Worm (Caenorhabditis elegans) whole organism, L1 larva: ENCODE data around the gene rpl-23.
A peak's percentile ranks its signal among the peaks of the same experiment; 100 is the strongest.

ENCODE experiments used
- C34B4.2 ChIP-seq: sonication (generic microtip); optimal IDR thresholded peaks from 2 replicates; lab custom pipeline; 2017; ENCODE audit warnings: mild to moderate bottlenecking, missing genetic modification characterization, missing compliant biosample characterization
- F16B12.6 ChIP-seq: fragments of 150-350 bp; optimal IDR thresholded peaks from 2 replicates; lab custom pipeline; 2014; ENCODE audit warnings: missing biosample characterization, missing genetic modification characterization
- Y116A8C.19 ChIP-seq: sonication (generic microtip); optimal IDR thresholded peaks from 2 replicates; lab custom pipeline; 2016; ENCODE audit warnings: missing compliant biosample characterization, missing genetic modification characterization, borderline replicate concordance
- aha-1 ChIP-seq: fragments of 150-350 bp; optimal IDR thresholded peaks from 2 replicates; lab custom pipeline; 2014; ENCODE audit warnings: missing biosample characterization, missing genetic modification characterization
- aly-2 ChIP-seq: fragments of 150-350 bp; optimal IDR thresholded peaks from 2 replicates; lab custom pipeline; 2014; ENCODE audit warnings: missing biosample characterization, missing genetic modification characterization
- blmp-1 ChIP-seq: fragments of 150-350 bp; optimal IDR thresholded peaks from 2 replicates; lab custom pipeline; 2014; ENCODE audit warnings: missing biosample characterization, missing genetic modification characterization
- ceh-63 ChIP-seq: fragments of 200-800 bp; sonication (Bioruptor generic); optimal IDR thresholded peaks from 2 replicates; lab custom pipeline; 2018; ENCODE audit warnings: mild to moderate bottlenecking, missing genetic modification characterization, missing compliant biosample characterization
- ceh-82 ChIP-seq, 3 experiments: fragments of 150-350 bp in 1 of 3; sonication (generic microtip) in 2 of 3; optimal IDR thresholded peaks; 2 replicates each; lab custom pipeline; 2014 to 2017; ENCODE audit warnings: missing biosample characterization in 3 of 3, missing genetic modification characterization in 3 of 3
- ceh-90 ChIP-seq: sonication (generic microtip); optimal IDR thresholded peaks from 2 replicates; lab custom pipeline; 2016; ENCODE audit warnings: missing genetic modification characterization, missing compliant biosample characterization
- dpl-1 ChIP-seq, 3 experiments: fragments of 150-350 bp in 2 of 3; sonication (generic microtip) in 1 of 3; optimal IDR thresholded peaks; 2 replicates each; lab custom pipeline; 2014 to 2017; ENCODE audit warnings: missing biosample characterization in 3 of 3, missing genetic modification characterization in 3 of 3, missing genetic modification reagents in 3 of 3
- dsc-1 ChIP-seq: sonication (generic microtip); optimal IDR thresholded peaks from 2 replicates; lab custom pipeline; 2016; ENCODE audit warnings: mild to moderate bottlenecking, missing genetic modification characterization, missing compliant biosample characterization
- efl-1 ChIP-seq, 4 experiments: fragments of 150-350 bp; optimal IDR thresholded peaks in 3 of 4; peaks in 1 of 4; 1 replicate in 1 of 4; 2 replicates in 3 of 4; lab custom pipeline; 2014; ENCODE audit warnings: missing biosample characterization in 2 of 4, missing genetic modification characterization in 2 of 4, missing genetic modification reagents in 2 of 4
- efl-3 ChIP-seq: fragments of 200-800 bp; sonication (Bioruptor generic); optimal IDR thresholded peaks from 2 replicates; lab custom pipeline; 2018; ENCODE audit warnings: mild to moderate bottlenecking, missing genetic modification characterization, missing compliant biosample characterization
- egl-13 ChIP-seq: sonication (generic microtip); optimal IDR thresholded peaks from 2 replicates; lab custom pipeline; 2016; ENCODE audit warnings: missing genotype, missing genetic modification reagents, missing genetic modification characterization, missing compliant biosample characterization
- elt-2 ChIP-seq: sonication (generic microtip); optimal IDR thresholded peaks from 2 replicates; lab custom pipeline; 2016; ENCODE audit warnings: missing genetic modification characterization, mild to moderate bottlenecking, inconsistent platforms, missing compliant biosample characterization, missing genetic modification reagents
- ets-5 ChIP-seq: fragments of 200-800 bp; sonication (Bioruptor generic); IDR thresholded peaks from 2 replicates; pipeline ENCODE4 v1.3.6; 2022; ENCODE audit warnings: missing genetic modification characterization, missing compliant biosample characterization
- fkh-10 ChIP-seq: sonication (generic microtip); optimal IDR thresholded peaks from 2 replicates; lab custom pipeline; 2017; ENCODE audit warnings: missing biosample characterization, missing genetic modification reagents, missing genetic modification characterization
- fkh-8 ChIP-seq: sonication (generic microtip); optimal IDR thresholded peaks from 2 replicates; lab custom pipeline; 2016; ENCODE audit warnings: mild to moderate bottlenecking, missing genetic modification characterization, missing compliant biosample characterization
- irx-1 ChIP-seq: sonication (generic microtip); optimal IDR thresholded peaks from 2 replicates; lab custom pipeline; 2016; ENCODE audit warnings: missing genetic modification characterization, missing compliant biosample characterization
- isw-1 ChIP-seq: fragments of 200-800 bp; sonication (Bioruptor generic); IDR thresholded peaks from 2 replicates; pipeline ENCODE4 v1.3.6; 2022; ENCODE audit warnings: missing genetic modification characterization, missing compliant biosample characterization
- lin-14 ChIP-seq: fragments of 200-800 bp; sonication (Bioruptor generic); optimal IDR thresholded peaks from 2 replicates; lab custom pipeline; 2018; ENCODE audit warnings: mild to moderate bottlenecking, missing genetic modification characterization, moderate library complexity, missing compliant biosample characterization
- lin-35 ChIP-seq, 2 experiments: fragments of 150-350 bp; optimal IDR thresholded peaks; 2 replicates each; lab custom pipeline; 2014; ENCODE audit warnings: missing biosample characterization in 2 of 2, missing genetic modification characterization in 2 of 2, missing genetic modification reagents in 2 of 2
- lin-39 ChIP-seq: fragments of 150-350 bp; optimal IDR thresholded peaks from 2 replicates; lab custom pipeline; 2014; ENCODE audit warnings: missing biosample characterization, missing genetic modification reagents, missing genetic modification characterization
- lsy-2 ChIP-seq, 2 experiments: fragments of 150-350 bp; optimal IDR thresholded peaks; 2 replicates each; lab custom pipeline; 2014; ENCODE audit warnings: missing biosample characterization in 2 of 2, missing genetic modification characterization in 2 of 2
- mep-1 ChIP-seq: fragments of 150-350 bp; optimal IDR thresholded peaks from 2 replicates; lab custom pipeline; 2014; ENCODE audit warnings: missing biosample characterization, missing genetic modification characterization
- nhr-11 ChIP-seq: fragments of 150-350 bp; optimal IDR thresholded peaks from 2 replicates; lab custom pipeline; 2014; ENCODE audit warnings: missing biosample characterization, missing genetic modification characterization
- nhr-20 ChIP-seq: sonication (generic microtip); optimal IDR thresholded peaks from 2 replicates; lab custom pipeline; 2016; ENCODE audit warnings: mild to moderate bottlenecking, missing genetic modification characterization, missing compliant biosample characterization
- nhr-237 ChIP-seq: fragments of 150-350 bp; optimal IDR thresholded peaks from 2 replicates; lab custom pipeline; 2014; ENCODE audit warnings: missing biosample characterization, missing genetic modification characterization
- nhr-47 ChIP-seq: sonication (generic microtip); optimal IDR thresholded peaks from 2 replicates; lab custom pipeline; 2016; ENCODE audit warnings: mild to moderate bottlenecking, missing genetic modification characterization, moderate library complexity, missing compliant biosample characterization
- nhr-77 ChIP-seq: fragments of 150-350 bp; optimal IDR thresholded peaks from 2 replicates; lab custom pipeline; 2014; ENCODE audit warnings: missing biosample characterization, missing genetic modification characterization
- nhr-85 ChIP-seq: sonication (generic microtip); peaks from one replicate; lab custom pipeline; 2016; ENCODE audit warnings: missing genetic modification characterization, inconsistent platforms, missing compliant biosample characterization
- pax-3 ChIP-seq: fragments of 200-800 bp; sonication (Bioruptor generic); optimal IDR thresholded peaks from 2 replicates; lab custom pipeline; 2018; ENCODE audit warnings: mild to moderate bottlenecking, missing genetic modification characterization, moderate library complexity, missing compliant biosample characterization
- pqm-1 ChIP-seq: sonication (generic microtip); optimal IDR thresholded peaks from 3 replicates; lab custom pipeline; 2017; ENCODE audit warnings: missing biosample characterization, missing genetic modification characterization
- skn-1 ChIP-seq: fragments of 150-350 bp; optimal IDR thresholded peaks from 2 replicates; lab custom pipeline; 2014; ENCODE audit warnings: missing biosample characterization, missing genetic modification characterization
- snpc-4 ChIP-seq: fragments of 150-350 bp; optimal IDR thresholded peaks from 2 replicates; lab custom pipeline; 2014; ENCODE audit warnings: missing biosample characterization, missing genetic modification characterization
- snu-23 ChIP-seq: sonication (generic microtip); optimal IDR thresholded peaks from 2 replicates; lab custom pipeline; 2016; ENCODE audit warnings: missing genetic modification characterization, missing compliant biosample characterization
- sptf-1 ChIP-seq: fragments of 150-350 bp; optimal IDR thresholded peaks from 2 replicates; lab custom pipeline; 2014; ENCODE audit warnings: missing biosample characterization, missing genetic modification characterization
- sup-37 ChIP-seq: fragments of 200-800 bp; sonication (Bioruptor generic); optimal IDR thresholded peaks from 2 replicates; lab custom pipeline; 2018; ENCODE audit warnings: mild to moderate bottlenecking, missing genetic modification characterization, missing compliant biosample characterization
- tbx-2 ChIP-seq: sonication (generic microtip); optimal IDR thresholded peaks from 2 replicates; lab custom pipeline; 2016; ENCODE audit warnings: missing genetic modification characterization, missing compliant biosample characterization
- unc-30 ChIP-seq: sonication (generic microtip); optimal IDR thresholded peaks from 2 replicates; lab custom pipeline; 2017; ENCODE audit warnings: missing biosample characterization, missing genetic modification characterization
- xbp-1 ChIP-seq: sonication (generic microtip); optimal IDR thresholded peaks from 2 replicates; lab custom pipeline; 2016; ENCODE audit warnings: missing genetic modification characterization, missing compliant biosample characterization
- zag-1 ChIP-seq: fragments of 150-350 bp; optimal IDR thresholded peaks from 2 replicates; lab custom pipeline; 2014; ENCODE audit warnings: missing biosample characterization, missing genetic modification characterization
- zip-4 ChIP-seq: fragments of 200-800 bp; sonication (Bioruptor generic); optimal IDR thresholded peaks from 2 replicates; lab custom pipeline; 2018; ENCODE audit warnings: mild to moderate bottlenecking, missing genetic modification characterization, moderate library complexity, missing compliant biosample characterization

Gene rpl-23

ce11 chrIII:5677790-5678189 is 28.1 kb downstream of the rpl-23 start, which contains the start of gene F54E7.9:
F54E7.9 (minus strand) TSS chrIII:5677890.
- TF ChIP-seq ets-5 (GFP tag; lab: Robert Waterston, UW) (no peak), nhr-85 (tag; lab: Kevin White, UChicago) (peak; percentile 16), isw-1 (GFP tag; lab: Robert Waterston, UW) (no peak), snpc-4 (tag; lab: Kevin White, UChicago) (no peak), efl-1 (optimal IDR thresholded peaks at IDR 0.05; lab: Kevin White, UChicago) (no peak), efl-1 (GFP tag; optimal IDR thresholded peaks at IDR 0.05 in 1 of 2; lab: Kevin White, UChicago) (peak in 1 of 2 experiments; percentile 88), dsc-1 (tag; lab: Kevin White, UChicago) (no peak), mep-1 (tag; lab: Kevin White, UChicago) (no peak), ceh-82 (tag; optimal IDR thresholded peaks at IDR 0.05; lab: Kevin White, UChicago) (no peak)
- TF ChIP-seq, all 84 proteins: peak for 2

DNA sequence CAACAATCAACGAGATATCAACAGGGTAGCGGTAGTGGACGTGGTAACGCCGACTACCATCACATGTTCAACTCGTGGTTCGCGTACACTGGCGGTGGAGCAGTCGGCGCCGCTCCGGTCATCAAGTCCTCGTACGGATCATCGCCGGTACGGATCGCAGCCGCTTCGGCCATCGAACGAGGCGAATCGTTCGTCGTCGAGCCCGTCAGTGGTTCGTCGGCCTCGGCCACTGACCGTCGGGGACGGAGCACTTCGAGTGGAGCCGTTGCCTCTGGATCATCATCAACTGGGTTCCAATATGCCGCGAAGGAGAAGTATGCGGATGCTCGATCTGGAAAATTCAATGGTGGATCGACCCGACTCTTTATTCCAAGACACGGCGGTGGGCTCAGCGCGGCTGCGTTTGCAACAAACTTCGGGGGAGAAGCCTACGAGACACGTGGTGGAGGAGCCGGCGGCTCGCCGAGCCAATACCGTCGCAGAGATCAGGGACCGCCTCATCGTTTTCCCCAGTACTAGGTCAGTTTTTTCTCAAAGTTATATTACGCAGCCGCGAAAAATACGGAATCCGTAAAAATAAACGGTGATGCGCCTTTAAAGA is 30.4 kb downstream of the rpl-23 start:
- TF ChIP-seq efl-1 (optimal IDR thresholded peaks at IDR 0.05; lab: Kevin White, UChicago) (no peak), efl-1 (GFP tag; optimal IDR thresholded peaks at IDR 0.05 in 1 of 2; lab: Kevin White, UChicago) (peak in 1 of 2 experiments; percentile 58), tbx-2 (tag; lab: Kevin White, UChicago) (no peak)

- TF ChIP-seq sptf-1 (tag; lab: Kevin White, UChicago) (no peak), Y116A8C.19 (tag; lab: Kevin White, UChicago) (no peak), C34B4.2 (no peak), unc-30 (tag; lab: Kevin White, UChicago) (no peak)
These were observed 31.7 kb downstream of the rpl-23 start for ce11 chrIII:5674196-5674595.

DNA sequence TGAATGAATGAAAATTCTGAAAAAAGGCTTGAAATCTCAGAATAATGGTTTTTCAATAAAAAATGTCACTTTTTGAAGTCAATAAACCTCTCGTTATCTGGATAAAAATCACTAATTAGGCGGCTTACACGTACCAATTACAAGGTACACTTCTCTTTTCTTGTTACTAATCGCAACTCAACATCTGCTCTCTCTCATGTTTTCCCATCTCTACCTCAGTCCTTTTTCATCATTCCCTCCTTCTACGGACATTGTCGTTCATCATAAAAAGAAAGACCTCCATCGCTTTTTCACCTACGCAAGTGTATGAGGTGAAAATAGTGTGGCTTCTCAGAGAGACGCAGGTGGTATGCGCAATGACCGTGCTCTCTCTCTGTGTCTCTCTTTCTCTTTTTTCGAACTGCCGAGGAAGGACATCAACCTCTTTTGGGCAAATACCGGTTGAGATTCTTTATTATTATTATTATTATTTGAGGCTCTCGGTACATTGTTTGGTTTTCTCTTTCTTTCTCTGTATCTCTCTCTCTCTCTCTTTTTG is 37.9 kb downstream of the rpl-23 start:
- TF ChIP-seq ceh-90 (tag; lab: Kevin White, UChicago) (no peak), Y116A8C.19 (tag; lab: Kevin White, UChicago) (no peak), mep-1 (tag; lab: Kevin White, UChicago) (peak; percentile 49), snu-23 (GFP tag; lab: Kevin White, UChicago) (peak; percentile 20), pax-3 (tag; lab: Kevin White, UChicago) (no peak), nhr-47 (tag; lab: Kevin White, UChicago) (no peak), isw-1 (GFP tag; lab: Robert Waterston, UW) (no peak), zip-4 (GFP tag; lab: Kevin White, UChicago) (no peak), snpc-4 (tag; lab: Kevin White, UChicago) (no peak), egl-13 (tag; lab: Kevin White, UChicago) (no peak), tbx-2 (tag; lab: Kevin White, UChicago) (no peak), aly-2 (tag; lab: Kevin White, UChicago) (no peak), lin-35 (GFP tag; optimal IDR thresholded peaks at IDR 0.05; lab: Kevin White, UChicago) (peak; percentile 16 to 28), blmp-1 (tag; lab: Kevin White, UChicago) (peak; percentile 57), ceh-82 (tag; optimal IDR thresholded peaks at IDR 0.05; lab: Kevin White, UChicago) (peak in 2 of 3 experiments; percentile 12 to 15), xbp-1 (peak; percentile 15), fkh-10 (GFP tag; lab: Kevin White, UChicago) (no peak), fkh-8 (peak; percentile 2), ceh-63 (GFP tag; lab: Kevin White, UChicago) (no peak), sup-37 (GFP tag; lab: Kevin White, UChicago) (no peak), nhr-20 (tag; lab: Kevin White, UChicago) (peak; percentile 29), lin-39 (tag; lab: Kevin White, UChicago) (no peak), irx-1 (no peak), pqm-1 (tag; lab: Kevin White, UChicago) (no peak), efl-1 (optimal IDR thresholded peaks at IDR 0.05; lab: Kevin White, UChicago) (peak; percentile 38 to 44), efl-1 (GFP tag; optimal IDR thresholded peaks at IDR 0.05 in 1 of 2; lab: Kevin White, UChicago) (peak in 1 of 2 experiments; percentile 71), dsc-1 (tag; lab: Kevin White, UChicago) (peak; percentile 78), elt-2 (tag; lab: Kevin White, UChicago) (no peak), nhr-77 (tag; lab: Kevin White, UChicago) (no peak), skn-1 (tag; lab: Kevin White, UChicago) (no peak), zag-1 (no peak), lsy-2 (tag; optimal IDR thresholded peaks at IDR 0.05; lab: Kevin White, UChicago) (peak in 1 of 2 experiments; percentile 26), nhr-11 (tag; lab: Kevin White, UChicago) (no peak), F16B12.6 (tag; lab: Kevin White, UChicago) (no peak), efl-3 (no peak), nhr-237 (tag; lab: Kevin White, UChicago) (no peak), aha-1 (tag; lab: Kevin White, UChicago) (no peak), lin-14 (peak; percentile 86), dpl-1 (GFP tag; optimal IDR thresholded peaks at IDR 0.05; lab: Kevin White, UChicago) (peak in 2 of 3 experiments; percentile 15 to 16)
